Fruit fly (Drosophila melanogaster) whole organism, prepupa: ENCODE results near the gene CG4911.

Source experiments
- Blimp-1 ChIP-seq: fragments of 200-800 bp; sonication (Bioruptor generic); optimal IDR thresholded peaks from 3 replicates; lab custom pipeline; 2017; ENCODE audit warnings: missing biosample characterization, missing genetic modification characterization, mild to moderate bottlenecking, moderate library complexity, missing genetic modification reagents
- CG10669 ChIP-seq: fragments of 200-800 bp; sonication (Bioruptor generic); optimal IDR thresholded peaks from 3 replicates; lab custom pipeline; 2018; ENCODE audit warnings: missing biosample characterization, mild to moderate bottlenecking, missing genetic modification characterization, moderate library complexity
- CG11294 ChIP-seq: fragments of 200-800 bp; sonication (Bioruptor generic); IDR thresholded peaks from 2 replicates; pipeline ENCODE4 v1.3.6; 2022; ENCODE audit warnings: missing biosample characterization, missing genetic modification characterization
- CG11762 ChIP-seq: fragments of 200-800 bp; sonication (Bioruptor generic); optimal IDR thresholded peaks from 3 replicates; lab custom pipeline; 2016; ENCODE audit warnings: missing biosample characterization, missing genetic modification characterization; ENCODE audit not compliant: insufficient read depth
- CG11902 ChIP-seq: fragments of 200-800 bp; sonication (Bioruptor generic); optimal IDR thresholded peaks from 3 replicates; lab custom pipeline; 2016; ENCODE audit warnings: missing biosample characterization, missing genetic modification characterization
- CG1621 ChIP-seq: fragments of 200-800 bp; sonication (Bioruptor generic); optimal IDR thresholded peaks from 3 replicates; lab custom pipeline; 2018; ENCODE audit warnings: missing biosample characterization, mild to moderate bottlenecking, missing genetic modification characterization
- CG16779 ChIP-seq: fragments of 200-800 bp; sonication (Bioruptor generic); optimal IDR thresholded peaks from 3 replicates; lab custom pipeline; 2017; ENCODE audit warnings: missing biosample characterization, mild to moderate bottlenecking, missing genetic modification characterization
- CG3032 ChIP-seq: fragments of 200-800 bp; optimal IDR thresholded peaks from 2 replicates; lab custom pipeline; 2019; ENCODE audit warnings: missing biosample characterization, mild to moderate bottlenecking, missing genetic modification characterization, moderate library complexity
- CG31627 ChIP-seq: fragments of 200-800 bp; sonication (Bioruptor generic); optimal IDR thresholded peaks from 3 replicates; lab custom pipeline; 2016; ENCODE audit warnings: missing biosample characterization, missing genetic modification characterization
- CG32006 ChIP-seq: fragments of 200-800 bp; sonication (Bioruptor generic); optimal IDR thresholded peaks from 3 replicates; lab custom pipeline; 2017; ENCODE audit warnings: missing biosample characterization, mild to moderate bottlenecking, missing genetic modification characterization
- CG34406 ChIP-seq: fragments of 200-800 bp; sonication (Bioruptor generic); optimal IDR thresholded peaks from 3 replicates; lab custom pipeline; 2016; ENCODE audit warnings: missing biosample characterization, missing genetic modification characterization
- CG6163 ChIP-seq: fragments of 200-800 bp; sonication (Bioruptor generic); IDR thresholded peaks from 3 replicates; pipeline ENCODE4 v1.3.6; 2022; ENCODE audit warnings: missing biosample characterization, missing genetic modification characterization
- CG6276 ChIP-seq: fragments of 200-800 bp; sonication (Bioruptor generic); optimal IDR thresholded peaks from 2 replicates; lab custom pipeline; 2017; ENCODE audit warnings: missing biosample characterization, mild to moderate bottlenecking, missing genetic modification characterization
- CG6792 ChIP-seq: fragments of 200-800 bp; sonication (Bioruptor generic); optimal IDR thresholded peaks from 3 replicates; lab custom pipeline; 2016; ENCODE audit warnings: missing biosample characterization, missing genetic modification characterization
- CG6854 ChIP-seq: fragments of 200-800 bp; sonication (Bioruptor generic); optimal IDR thresholded peaks from 2 replicates; lab custom pipeline; 2017; ENCODE audit warnings: missing biosample characterization, mild to moderate bottlenecking, missing genetic modification characterization
- CG8319 ChIP-seq: fragments of 200-800 bp; sonication (Bioruptor generic); optimal IDR thresholded peaks from 3 replicates; lab custom pipeline; 2016; ENCODE audit warnings: missing biosample characterization, missing genetic modification characterization
- CG8632 ChIP-seq: fragments of 200-800 bp; sonication (Bioruptor generic); optimal IDR thresholded peaks from 3 replicates; lab custom pipeline; 2016; ENCODE audit warnings: missing biosample characterization, missing genetic modification characterization
- CG9139 ChIP-seq: fragments of 200-800 bp; sonication (Bioruptor generic); optimal IDR thresholded peaks from 3 replicates; lab custom pipeline; 2017; ENCODE audit warnings: missing biosample characterization, mild to moderate bottlenecking, missing genetic modification characterization
- Eip75B ChIP-seq: fragments of 200-800 bp; sonication (Bioruptor generic); optimal IDR thresholded peaks from 3 replicates; lab custom pipeline; 2016; ENCODE audit warnings: missing biosample characterization, missing genetic modification characterization
- Eip78C ChIP-seq: fragments of 200-800 bp; sonication (Bioruptor generic); peaks from one replicate; lab custom pipeline; 2016; ENCODE audit warnings: missing biosample characterization, missing genetic modification characterization
- Ets21C ChIP-seq: fragments of 200-800 bp; sonication (Bioruptor generic); optimal IDR thresholded peaks from 3 replicates; lab custom pipeline; 2016; ENCODE audit warnings: missing biosample characterization, missing genetic modification characterization
- Hr38 ChIP-seq: sonication (Bioruptor generic); optimal IDR thresholded peaks from 2 replicates; lab custom pipeline; 2016; ENCODE audit warnings: missing biosample characterization, missing genetic modification characterization
- Hr39 ChIP-seq: fragments of 200-800 bp; sonication (Bioruptor generic); optimal IDR thresholded peaks from 2 replicates; lab custom pipeline; 2016; ENCODE audit warnings: missing biosample characterization, missing genetic modification characterization
- Lpt ChIP-seq: fragments of 200-800 bp; sonication (Bioruptor generic); optimal IDR thresholded peaks from 3 replicates; lab custom pipeline; 2016; ENCODE audit warnings: missing biosample characterization, missing genetic modification characterization
- Sox102F ChIP-seq: fragments of 200-800 bp; sonication (Bioruptor generic); optimal IDR thresholded peaks from 2 replicates; lab custom pipeline; 2016; ENCODE audit warnings: missing biosample characterization, mild to moderate bottlenecking, missing genetic modification characterization
- Sox14 ChIP-seq: fragments of 200-800 bp; sonication (Bioruptor generic); optimal IDR thresholded peaks from 3 replicates; lab custom pipeline; 2016; ENCODE audit warnings: missing biosample characterization, missing genetic modification characterization
- Sox15 ChIP-seq: fragments of 200-800 bp; sonication (Bioruptor generic); optimal IDR thresholded peaks from 3 replicates; lab custom pipeline; 2016; ENCODE audit warnings: missing biosample characterization, missing genetic modification characterization
- achi ChIP-seq: fragments of 200-800 bp; sonication (Bioruptor generic); optimal IDR thresholded peaks from 3 replicates; lab custom pipeline; 2016; ENCODE audit warnings: missing biosample characterization, missing genetic modification characterization
- acj6 ChIP-seq: fragments of 200-800 bp; sonication (Bioruptor generic); optimal IDR thresholded peaks from 3 replicates; lab custom pipeline; 2016; ENCODE audit warnings: missing biosample characterization, missing genetic modification characterization
- dsx ChIP-seq: fragments of 200-800 bp; optimal IDR thresholded peaks from 3 replicates; lab custom pipeline; 2019; ENCODE audit warnings: missing biosample characterization, mild to moderate bottlenecking, missing genetic modification characterization, moderate library complexity; ENCODE audit not compliant: poor library complexity, severe bottlenecking
- esn ChIP-seq: fragments of 200-800 bp; sonication (Bioruptor generic); optimal IDR thresholded peaks from 2 replicates; lab custom pipeline; 2016; ENCODE audit warnings: missing biosample characterization, mild to moderate bottlenecking, missing genetic modification characterization, moderate library complexity
- fd59A ChIP-seq: fragments of 200-800 bp; sonication (Bioruptor generic); optimal IDR thresholded peaks from 2 replicates; lab custom pipeline; 2017; ENCODE audit warnings: missing biosample characterization, mild to moderate bottlenecking, missing genetic modification characterization, missing genetic modification reagents
- fd85E ChIP-seq: fragments of 200-800 bp; sonication (Bioruptor generic); optimal IDR thresholded peaks from 3 replicates; lab custom pipeline; 2016; ENCODE audit warnings: missing biosample characterization, missing genetic modification characterization
- fkh ChIP-seq: fragments of 200-800 bp; sonication (Bioruptor generic); optimal IDR thresholded peaks from 3 replicates; lab custom pipeline; 2017; ENCODE audit warnings: missing biosample characterization, mild to moderate bottlenecking, missing genetic modification characterization, moderate library complexity
- lz ChIP-seq: fragments of 200-800 bp; sonication (Bioruptor generic); optimal IDR thresholded peaks from 3 replicates; lab custom pipeline; 2016; ENCODE audit warnings: missing biosample characterization, missing genetic modification characterization
- pdm3 ChIP-seq: fragments of 200-800 bp; sonication (Bioruptor generic); optimal IDR thresholded peaks from 3 replicates; lab custom pipeline; 2016; ENCODE audit warnings: missing biosample characterization, missing genetic modification characterization
- ss ChIP-seq, 2 experiments: fragments of 200-800 bp; sonication (Bioruptor generic); optimal IDR thresholded peaks; 2 replicates in 1 of 2; 3 replicates in 1 of 2; lab custom pipeline; 2017 to 2018; ENCODE audit warnings: mild to moderate bottlenecking in 2 of 2, missing biosample characterization in 2 of 2, missing genetic modification characterization in 2 of 2, moderate library complexity in 1 of 2
- svp ChIP-seq: fragments of 200-800 bp; sonication (Bioruptor generic); peaks from one replicate; lab custom pipeline; 2016; ENCODE audit warnings: missing biosample characterization, missing genetic modification characterization
- vri ChIP-seq: fragments of 200-800 bp; sonication (Bioruptor generic); optimal IDR thresholded peaks from 3 replicates; lab custom pipeline; 2016; ENCODE audit warnings: missing biosample characterization, mild to moderate bottlenecking, missing genetic modification characterization

The CG4911 gene

DNA sequence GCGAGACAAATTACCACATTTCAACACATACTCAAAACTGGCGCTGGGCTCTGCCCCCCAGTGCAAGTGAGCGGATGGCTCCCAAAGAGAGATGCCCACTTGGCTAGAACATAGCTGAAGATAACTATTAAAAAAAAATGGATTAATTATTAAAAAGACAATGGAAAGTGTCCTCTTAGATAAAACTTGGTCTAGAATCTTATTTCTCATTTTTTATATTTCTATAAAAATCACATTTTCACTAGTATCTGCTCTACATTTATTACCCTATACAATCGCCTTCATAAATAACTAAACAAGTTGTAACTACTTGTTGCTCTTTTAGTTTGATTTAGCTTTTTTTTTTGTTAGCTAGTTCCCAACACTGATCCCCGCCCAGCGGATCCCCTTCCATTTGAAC is 39.7 kb downstream of the CG4911 start (continued):
- TF ChIP-seq CG1621 (tag; lab: Kevin White, UChicago) = no peak
- TF ChIP-seq CG11762 (GFP tag; lab: Kevin White, UChicago) = no peak
- no peak for TF ChIP-seq CG34406 (GFP tag; lab: Kevin White, UChicago)

DNA sequence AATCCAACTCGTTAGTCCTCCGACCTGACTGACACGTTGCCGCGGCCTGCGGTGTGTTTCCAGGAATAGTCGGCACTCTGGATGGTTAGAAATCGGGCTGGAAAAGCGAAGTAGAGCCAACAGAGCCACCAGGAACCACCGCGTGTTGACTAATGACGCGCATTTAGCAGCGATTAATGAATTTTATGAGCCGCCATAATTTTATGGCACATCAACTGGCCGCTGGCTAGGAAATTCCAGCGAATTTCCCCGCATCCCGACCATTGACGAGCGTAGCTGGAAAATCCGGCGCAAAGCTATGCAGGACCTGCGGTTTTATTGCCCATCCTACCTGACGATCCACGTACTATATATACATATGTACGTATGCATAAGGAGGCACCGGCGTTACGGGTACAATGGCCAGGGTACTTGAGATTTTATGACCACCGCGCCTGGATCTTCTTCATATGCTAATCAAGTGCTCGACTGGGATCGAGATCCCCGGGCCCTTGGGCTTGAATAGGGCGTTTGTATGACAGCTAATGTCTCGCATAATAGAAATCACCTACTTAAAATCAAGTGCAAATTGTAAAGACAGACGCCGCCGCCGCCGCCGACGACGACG is 43.2 kb downstream of the CG4911 start:
- TF ChIP-seq svp (GFP tag; lab: Kevin White, UChicago) (peak; percentile 3), Eip78C (no peak)

DNA sequence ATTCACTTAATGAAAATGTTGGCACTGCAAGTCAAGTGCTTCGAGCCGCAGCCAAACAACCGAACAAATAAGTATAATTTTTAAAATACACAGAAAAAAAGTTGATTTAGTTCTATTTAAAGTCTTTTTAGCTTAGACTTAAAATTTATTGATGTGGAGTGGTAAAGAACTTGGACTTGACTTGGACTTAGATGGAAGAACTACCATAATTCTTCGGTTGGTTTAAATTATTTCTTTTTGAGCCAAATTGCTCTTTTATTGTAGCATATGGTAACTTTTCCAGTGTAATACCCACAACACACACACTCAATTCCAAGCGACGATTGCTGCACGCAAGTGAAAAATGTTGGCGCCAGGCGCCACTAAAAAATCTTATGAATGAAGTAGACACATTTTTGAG is 44.5 kb downstream of the CG4911 start:
- no peak for TF ChIP-seq Hr38 (GFP tag; lab: Kevin White, UChicago)
- TF ChIP-seq CG32006 (GFP tag; lab: Kevin White, UChicago) = peak; percentile 11
- peak; percentile 15 for TF ChIP-seq achi
- peak; percentile 26 for TF ChIP-seq Hr39
- peak; percentile 6 for TF ChIP-seq CG31627 (GFP tag; lab: Kevin White, UChicago)
- TF ChIP-seq Eip78C = peak; percentile 72
- no peak for TF ChIP-seq CG16779 (tag; lab: Kevin White, UChicago)
- TF ChIP-seq ss (GFP tag; optimal IDR thresholded peaks at IDR 0.05; lab: Kevin White, UChicago) = peak in 1 of 2 experiments; percentile 32
- TF ChIP-seq pdm3 (GFP tag; lab: Kevin White, UChicago) = peak; percentile 4

DNA sequence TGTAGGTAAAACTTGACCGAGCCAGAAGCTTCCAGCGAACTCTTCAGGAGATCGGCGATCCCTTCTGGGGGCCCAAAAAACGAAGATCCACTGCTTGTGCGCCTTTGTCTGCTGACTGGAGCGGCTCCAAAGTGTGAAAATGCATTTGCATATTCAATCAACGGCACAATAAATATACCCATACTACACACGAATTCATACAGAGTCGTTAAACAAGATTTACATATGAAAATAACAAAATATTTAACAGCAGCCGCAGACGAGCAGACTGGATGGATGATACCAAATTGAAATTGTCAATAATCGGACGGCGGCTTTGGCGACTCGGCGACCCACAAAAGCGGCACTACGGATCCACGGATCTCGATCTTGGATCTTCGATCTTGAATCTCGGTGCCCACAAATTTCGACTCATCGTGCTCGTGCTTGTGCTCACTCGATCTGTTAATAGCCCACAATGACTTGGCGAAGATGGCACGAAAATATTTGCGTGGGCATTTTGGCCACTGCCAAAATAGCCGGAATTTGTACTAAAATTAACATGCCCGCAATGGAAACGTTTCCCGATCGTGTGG is 45.3 kb downstream of the CG4911 start:
- TF ChIP-seq CG6163 (GFP tag; lab: Robert Waterston, UW) (no peak), fkh (GFP tag; lab: Kevin White, UChicago) (peak; percentile 40)
- TF ChIP-seq, all 60 proteins: peak for 1

DNA sequence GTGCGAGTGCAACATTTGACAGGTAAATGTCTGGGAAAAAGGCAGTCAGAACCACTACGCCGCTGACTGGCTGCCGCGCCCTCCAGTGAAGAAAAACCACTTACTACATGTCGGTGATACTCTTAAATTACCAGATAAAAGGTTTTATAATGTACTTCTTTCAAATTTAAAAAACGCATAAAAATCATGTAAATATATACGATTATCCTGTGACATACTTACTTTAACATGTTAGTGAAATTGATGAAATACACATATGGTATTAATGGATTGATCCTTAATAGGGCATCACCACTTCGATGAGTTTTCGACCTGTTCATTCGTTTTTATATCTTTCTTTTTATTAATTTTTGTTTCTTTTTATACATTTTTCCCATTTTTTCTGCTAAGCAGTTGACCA is 46.0 kb downstream of the CG4911 start:
- TF ChIP-seq esn (GFP tag; lab: Kevin White, UChicago) (peak; percentile 7), svp (GFP tag; lab: Kevin White, UChicago) (peak; percentile 46), Sox102F (GFP tag; lab: Kevin White, UChicago) (peak; percentile 10), Eip78C (peak; percentile 28), CG9139 (GFP tag; lab: Kevin White, UChicago) (no peak), fkh (GFP tag; lab: Kevin White, UChicago) (no peak)
- TF ChIP-seq, all 60 proteins: peak for 4

DNA sequence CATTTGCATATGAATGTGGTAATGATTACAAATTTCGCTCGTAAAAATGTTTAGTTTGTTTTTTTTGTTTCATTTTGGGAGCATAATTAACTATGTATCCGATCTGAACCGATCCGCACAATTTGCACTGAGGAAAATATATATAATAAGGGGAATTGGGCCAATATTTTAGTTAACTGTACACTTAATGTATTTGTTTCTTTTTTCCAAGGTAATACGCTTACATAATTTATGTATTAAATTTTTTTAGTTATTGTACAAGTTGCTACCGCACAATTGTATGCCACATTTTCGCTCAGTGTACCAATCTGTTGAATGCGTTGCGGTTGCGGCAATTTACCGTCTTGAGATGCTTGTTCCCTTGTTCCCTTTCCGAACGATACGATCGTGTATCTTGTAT is 46.9 kb downstream of the CG4911 start:
- TF ChIP-seq Lpt (GFP tag; lab: Kevin White, UChicago) (no peak), Blimp-1 (GFP tag; lab: Kevin White, UChicago) (no peak), CG6276 (GFP tag; lab: Kevin White, UChicago) (no peak), fd59A (GFP tag; lab: Kevin White, UChicago) (no peak), CG10669 (peak; percentile 11), CG6163 (GFP tag; lab: Robert Waterston, UW) (peak; percentile 55; the same call in 2 of the 3 replicates), CG31627 (GFP tag; lab: Kevin White, UChicago) (no peak), dsx (GFP tag; lab: Kevin White, UChicago) (peak; percentile 5), lz (GFP tag; lab: Kevin White, UChicago) (no peak), fkh (GFP tag; lab: Kevin White, UChicago) (no peak), Sox14 (GFP tag; lab: Kevin White, UChicago) (no peak), CG11902 (no peak), Ets21C (GFP tag; lab: Kevin White, UChicago) (no peak), CG6854 (GFP tag; lab: Kevin White, UChicago) (no peak), Hr39 (no peak), Hr38 (GFP tag; lab: Kevin White, UChicago) (no peak), CG8319 (GFP tag; lab: Kevin White, UChicago) (no peak), CG6792 (GFP tag; lab: Kevin White, UChicago) (no peak), CG3032 (peak; percentile 10), CG8632 (GFP tag; lab: Kevin White, UChicago) (no peak), ss (GFP tag; optimal IDR thresholded peaks at IDR 0.05; lab: Kevin White, UChicago) (peak in 1 of 2 experiments; percentile 31), CG34406 (GFP tag; lab: Kevin White, UChicago) (no peak), Eip75B (peak; percentile 13), fd85E (GFP tag; lab: Kevin White, UChicago) (no peak), acj6 (peak; percentile 8), vri (no peak), Sox15 (no peak), svp (GFP tag; lab: Kevin White, UChicago) (no peak), Sox102F (GFP tag; lab: Kevin White, UChicago) (no peak), CG11294 (GFP tag; lab: Robert Waterston, UW) (no peak)
